Worm (Caenorhabditis elegans): ENCODE measurements around the gene hlh-26.

Gene hlh-26

ce11 chrII:5572082-5572746 lies 38.7 kb upstream of the hlh-26 start:
- TF ChIP-seq ama-1 (optimal IDR thresholded peaks at IDR 0.05) (no peak), scrt-1 (GFP tag; IDR thresholded peaks at IDR 0.05) (no peak), hmbx-1 (tag; optimal IDR thresholded peaks at IDR 0.05) (no peak), pes-1 (GFP tag; IDR thresholded peaks at IDR 0.05) (no peak), hmg-4 (GFP tag; optimal IDR thresholded peaks at IDR 0.05) (no peak), tbx-37 (GFP tag; conservative IDR thresholded peaks at IDR 0.05) (no peak), ets-7 (tag; optimal IDR thresholded peaks at IDR 0.05) (no peak), tra-4 (tag; optimal IDR thresholded peaks at IDR 0.05) (no peak), ceh-13 (GFP tag; optimal IDR thresholded peaks at IDR 0.05) (no peak), F13C5.2 (tag; optimal IDR thresholded peaks at IDR 0.05) (no peak), flt-1 (GFP tag; IDR thresholded peaks at IDR 0.05) (no peak), B0310.2 (tag; optimal IDR thresholded peaks at IDR 0.05) (no peak), aly-1 (tag; optimal IDR thresholded peaks at IDR 0.05) (no peak)

DNA sequence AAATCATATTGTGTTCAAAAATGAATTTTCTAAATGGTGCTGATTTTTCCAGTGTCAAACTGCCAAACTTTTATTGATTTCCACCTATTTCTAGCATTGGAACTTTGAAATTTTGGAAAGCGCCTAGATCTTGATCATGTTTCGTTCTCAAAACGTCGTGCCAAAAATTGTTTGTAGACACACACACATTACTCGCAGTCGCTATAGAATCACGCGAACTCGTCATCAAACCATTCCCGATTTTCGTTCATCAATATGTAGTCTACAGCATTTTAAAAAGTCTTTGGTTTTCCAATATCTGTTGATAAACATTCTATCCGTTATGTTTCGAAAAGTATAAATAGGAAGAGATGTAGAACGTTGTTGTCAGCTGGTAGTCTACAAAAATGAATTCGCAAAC lies 36.7 kb upstream of the hlh-26 start, which contains the start of the genes C17C3.1 and C17C3.15:
C17C3.1 (plus strand) TSS at position 301 of the 400 bp plus-strand sequence.
C17C3.15 (plus strand) TSS at position 383 of the 400 bp plus-strand sequence.
- TF ChIP-seq pes-1 (GFP tag; IDR thresholded peaks at IDR 0.05) (no peak), F13C5.2 (tag; optimal IDR thresholded peaks at IDR 0.05) (no peak), ets-7 (tag; optimal IDR thresholded peaks at IDR 0.05) (no peak), scrt-1 (GFP tag; IDR thresholded peaks at IDR 0.05) (no peak), hmg-4 (GFP tag; optimal IDR thresholded peaks at IDR 0.05) (no peak), tbx-37 (GFP tag; conservative IDR thresholded peaks at IDR 0.05) (no peak)

- TF ChIP-seq sea-1 (GFP tag; conservative IDR thresholded peaks at IDR 0.05): 0 out of 2 replicates have a peak, but pooled peaks have one; percentile 23
- TF ChIP-seq tbx-37 (GFP tag; conservative IDR thresholded peaks at IDR 0.05): no peak
- TF ChIP-seq B0310.2 (tag; optimal IDR thresholded peaks at IDR 0.05): no peak
These were observed 31.6 kb upstream of the hlh-26 start for ce11 chrII:5565082-5565623.

DNA sequence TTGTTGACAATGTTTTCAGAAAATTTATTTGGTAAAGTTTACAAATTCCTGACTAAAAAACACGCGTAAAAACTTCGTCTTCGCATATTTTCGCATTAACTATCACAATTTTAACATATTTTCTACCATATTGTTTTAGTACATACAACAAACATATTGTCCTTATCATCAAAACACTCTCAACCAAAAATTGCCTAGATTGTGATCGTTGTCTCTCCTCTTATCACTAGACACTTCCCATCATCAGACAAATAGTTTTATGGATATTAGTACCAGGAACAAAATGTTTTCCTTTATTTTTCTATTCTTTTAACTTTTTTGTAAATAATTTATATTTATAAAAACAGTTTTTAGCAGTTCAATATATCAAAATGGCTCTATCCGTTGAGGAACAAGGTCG lies 27.9 kb upstream of the hlh-26 start, which contains the start of gene C17C3.3:
C17C3.3 (plus strand) TSS at position 346 of the 400 bp plus-strand sequence.
- TF ChIP-seq hmg-4 (GFP tag; optimal IDR thresholded peaks at IDR 0.05) (no peak), scrt-1 (GFP tag; IDR thresholded peaks at IDR 0.05) (no peak), flt-1 (GFP tag; IDR thresholded peaks at IDR 0.05) (no peak)

DNA sequence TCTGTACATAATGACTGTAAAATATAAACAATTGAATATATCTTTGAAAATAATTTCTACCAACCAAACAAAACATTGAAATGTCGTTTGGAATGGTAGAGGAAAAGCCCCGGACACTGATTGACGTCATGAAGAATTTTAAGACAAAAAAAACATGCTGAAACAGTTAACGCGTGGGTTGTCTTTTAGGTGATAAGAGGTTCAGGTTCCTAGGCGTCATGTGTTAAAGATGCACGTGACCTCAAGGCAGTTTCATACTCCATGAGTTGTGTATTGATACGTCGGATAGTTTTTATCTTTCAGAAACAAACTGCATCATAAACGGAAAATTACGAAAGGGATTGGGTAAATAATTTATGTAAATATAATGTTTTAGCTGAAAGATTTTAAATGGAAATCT lies 23.6 kb upstream of the hlh-26 start:
- TF ChIP-seq ceh-36 (tag; optimal IDR thresholded peaks at IDR 0.05) (no peak), F13C5.2 (tag; optimal IDR thresholded peaks at IDR 0.05) (no peak), hnd-1 (tag; optimal IDR thresholded peaks at IDR 0.05) (no peak), hmbx-1 (tag; optimal IDR thresholded peaks at IDR 0.05) (no peak), tbx-11 (GFP tag; IDR thresholded peaks at IDR 0.05) (no peak), tra-4 (tag; optimal IDR thresholded peaks at IDR 0.05) (no peak), ets-7 (tag; optimal IDR thresholded peaks at IDR 0.05) (no peak), hmg-4 (GFP tag; optimal IDR thresholded peaks at IDR 0.05) (no peak), B0310.2 (tag; optimal IDR thresholded peaks at IDR 0.05) (no peak), ceh-13 (GFP tag; optimal IDR thresholded peaks at IDR 0.05) (no peak), pes-1 (GFP tag; IDR thresholded peaks at IDR 0.05) (no peak)

- TF ChIP-seq hnd-1 (tag; optimal IDR thresholded peaks at IDR 0.05): no peak
- TF ChIP-seq F13C5.2 (tag; optimal IDR thresholded peaks at IDR 0.05): no peak
- no peak for TF ChIP-seq hmbx-1 (tag; optimal IDR thresholded peaks at IDR 0.05)
- TF ChIP-seq sea-1 (GFP tag; conservative IDR thresholded peaks at IDR 0.05): no peak
- no peak for TF ChIP-seq ets-7 (tag; optimal IDR thresholded peaks at IDR 0.05)
- TF ChIP-seq tbx-37 (GFP tag; conservative IDR thresholded peaks at IDR 0.05): no peak
- TF ChIP-seq aly-1 (tag; optimal IDR thresholded peaks at IDR 0.05): no peak
- no peak for TF ChIP-seq tbx-11 (GFP tag; IDR thresholded peaks at IDR 0.05)
- TF ChIP-seq tra-4 (tag; optimal IDR thresholded peaks at IDR 0.05): no peak
- no peak for TF ChIP-seq B0310.2 (tag; optimal IDR thresholded peaks at IDR 0.05)
- TF ChIP-seq flt-1 (GFP tag; IDR thresholded peaks at IDR 0.05): no peak
- TF ChIP-seq ama-1 (optimal IDR thresholded peaks at IDR 0.05): no peak
- TF ChIP-seq pes-1 (GFP tag; IDR thresholded peaks at IDR 0.05): no peak
- TF ChIP-seq hmg-4 (GFP tag; optimal IDR thresholded peaks at IDR 0.05): no peak
- no peak for TF ChIP-seq scrt-1 (GFP tag; IDR thresholded peaks at IDR 0.05)
- no peak for TF ChIP-seq ceh-13 (GFP tag; optimal IDR thresholded peaks at IDR 0.05)
These were observed 22.9 kb upstream of the hlh-26 start, which contains the start of gene ins-11 for ce11 chrII:5556431-5556830. TSS of gene ins-11 (plus strand) at chrII:5556731.

DNA sequence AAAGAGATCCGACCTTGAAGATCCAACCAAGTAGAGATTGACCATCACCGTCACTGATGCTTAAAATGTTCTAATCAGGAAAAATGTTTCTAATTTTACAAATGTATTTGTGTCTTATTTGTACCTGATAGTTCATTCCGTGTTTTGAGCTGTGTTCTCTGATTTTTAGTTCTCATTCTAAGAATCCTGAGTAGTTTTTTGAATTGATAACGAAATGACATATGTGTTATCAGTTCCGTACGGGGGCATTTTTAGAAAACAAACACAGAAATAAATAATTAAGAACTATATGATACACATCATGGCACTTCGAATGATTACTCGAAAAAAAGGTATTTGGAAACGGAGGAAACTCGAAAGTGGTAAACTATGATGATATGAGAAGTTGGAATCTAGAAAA lies 22.0 kb upstream of the hlh-26 start:
- TF ChIP-seq tbx-37 (GFP tag; conservative IDR thresholded peaks at IDR 0.05): no peak
- TF ChIP-seq sea-1 (GFP tag; conservative IDR thresholded peaks at IDR 0.05): no peak
- TF ChIP-seq B0310.2 (tag; optimal IDR thresholded peaks at IDR 0.05): no peak
- no peak for TF ChIP-seq ceh-36 (tag; optimal IDR thresholded peaks at IDR 0.05)

DNA sequence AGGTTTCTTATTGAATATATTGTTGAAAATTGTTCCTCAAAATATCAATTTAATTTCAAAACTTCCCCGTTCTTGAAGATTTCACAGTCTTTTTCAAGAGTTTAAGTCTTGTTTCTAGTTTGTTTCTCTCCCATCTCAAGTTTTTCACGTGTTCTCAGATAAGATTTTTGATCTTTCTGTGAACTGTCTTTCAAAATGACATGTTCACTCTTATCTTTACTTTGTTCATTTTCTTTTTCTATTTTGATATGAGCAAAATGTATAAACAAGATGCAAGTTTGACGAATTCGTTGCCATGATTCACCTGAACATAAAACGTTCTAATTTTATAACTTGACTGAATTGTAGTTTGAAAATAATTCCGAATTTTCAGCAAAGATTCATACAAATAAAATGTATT lies 21.2 kb upstream of the hlh-26 start:
- TF ChIP-seq hmg-4 (GFP tag; optimal IDR thresholded peaks at IDR 0.05) (no peak), B0310.2 (tag; optimal IDR thresholded peaks at IDR 0.05) (no peak), pes-1 (GFP tag; IDR thresholded peaks at IDR 0.05) (no peak), ceh-13 (GFP tag; optimal IDR thresholded peaks at IDR 0.05) (no peak), F13C5.2 (tag; optimal IDR thresholded peaks at IDR 0.05) (no peak), hmbx-1 (tag; optimal IDR thresholded peaks at IDR 0.05) (no peak), sea-1 (GFP tag; conservative IDR thresholded peaks at IDR 0.05) (no peak), tra-4 (tag; optimal IDR thresholded peaks at IDR 0.05) (no peak), tbx-11 (GFP tag; IDR thresholded peaks at IDR 0.05) (no peak), hnd-1 (tag; optimal IDR thresholded peaks at IDR 0.05) (no peak), ama-1 (optimal IDR thresholded peaks at IDR 0.05) (no peak), ets-7 (tag; optimal IDR thresholded peaks at IDR 0.05) (no peak), tbx-37 (GFP tag; conservative IDR thresholded peaks at IDR 0.05) (no peak), aly-1 (tag; optimal IDR thresholded peaks at IDR 0.05) (no peak)

Measured in whole organism, early embryonic.